Worm (Caenorhabditis elegans): ENCODE results near the gene wdr-5.2.

ce11 chrX:14316132-14316531 is 33.8 kb upstream of the wdr-5.2 start:
- TF ChIP-seq dmd-4 (tag; optimal IDR thresholded peaks at IDR 0.05; ENCODE audit: borderline replicate concordance) (no peak), unc-55 (GFP tag; optimal IDR thresholded peaks at IDR 0.05) (no peak), ceh-18 (tag; optimal IDR thresholded peaks at IDR 0.05) (no peak), pha-4 (tag; optimal IDR thresholded peaks at IDR 0.05) (no peak), nhr-11 (tag; optimal IDR thresholded peaks at IDR 0.05) (no peak), sox-4 (tag; optimal IDR thresholded peaks at IDR 0.05) (no peak), fkh-10 (GFP tag; optimal IDR thresholded peaks at IDR 0.05) (no peak), fax-1 (tag; optimal IDR thresholded peaks at IDR 0.05) (no peak), tbx-2 (tag; optimal IDR thresholded peaks at IDR 0.05) (no peak)

Measured in whole organism, late embryonic.